Fruit fly (Drosophila melanogaster): ENCODE measurements around the gene CG6462.

- TF ChIP-seq usp (GFP tag; optimal IDR thresholded peaks at IDR 0.05), result no peak
- TF ChIP-seq Dll (optimal IDR thresholded peaks at IDR 0.05), result no peak
Measured at dm6 chr3L:5996520-5996919, 40.4 kb upstream of the CG6462 start.

Measured in whole organism.